Worm (Caenorhabditis elegans): ENCODE measurements around the gene C33B4.5.

C33B4.5 gene

DNA sequence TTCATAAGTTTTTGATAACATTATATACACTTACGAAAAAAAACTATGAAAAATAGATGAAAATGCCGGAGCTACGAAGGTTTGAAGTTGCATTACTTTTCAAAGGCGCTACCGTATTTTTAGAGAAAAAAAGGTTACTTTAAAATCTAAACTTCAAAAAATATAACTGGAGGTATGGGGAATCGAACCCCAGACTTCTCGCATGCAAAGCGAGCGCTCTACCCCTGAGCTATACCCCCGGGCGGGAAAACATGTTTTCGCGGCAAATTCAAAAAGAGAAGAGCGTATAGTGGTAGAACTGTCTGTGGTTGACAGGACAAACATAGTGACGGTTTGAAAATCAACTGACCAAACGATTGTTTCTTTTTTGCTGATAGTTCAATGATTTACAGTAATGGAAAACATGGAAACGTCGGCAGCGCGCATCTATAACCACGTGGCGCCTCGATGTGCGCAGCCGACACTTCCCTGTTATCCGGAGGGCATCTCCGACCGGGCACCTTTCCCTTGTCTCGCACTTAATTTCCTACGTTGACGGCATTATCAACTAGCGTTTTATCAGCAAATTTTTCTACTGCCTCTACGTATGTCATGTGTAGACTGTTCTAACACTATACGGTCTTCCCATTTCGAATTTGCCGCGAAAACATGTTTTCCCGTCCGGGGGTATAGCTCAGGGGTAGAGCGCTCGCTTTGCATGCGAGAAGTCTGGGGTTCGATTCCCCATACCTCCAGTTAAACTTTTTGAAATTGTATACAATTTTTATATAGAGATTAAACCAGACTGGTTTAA is 49.1 kb upstream of the C33B4.5 start (continued):
- TF ChIP-seq ztf-26 (tag; optimal IDR thresholded peaks at IDR 0.05) (peak; percentile 26), bed-1 (GFP tag; IDR thresholded peaks at IDR 0.05) (0 out of 2 replicates have a peak, but pooled peaks have one; percentile 5), dpff-1 (tag; optimal IDR thresholded peaks at IDR 0.05) (no peak), ekl-4 (GFP tag; IDR thresholded peaks at IDR 0.05) (peak; percentile 34; the same call in 1 of the 2 replicates), Y56A3A.18 (GFP tag; IDR thresholded peaks at IDR 0.05) (no peak), rcor-1 (GFP tag; IDR thresholded peaks at IDR 0.05) (peak; percentile 40), F49E8.2 (tag; optimal IDR thresholded peaks at IDR 0.05; ENCODE audit: insufficient read depth) (no peak), tbp1 (GFP tag; optimal IDR thresholded peaks at IDR 0.05) (peak; percentile 85), ztf-28 (GFP tag; IDR thresholded peaks at IDR 0.05) (no peak), T07F8.4 (tag; optimal IDR thresholded peaks at IDR 0.05) (no peak), lin-26 (GFP tag; IDR thresholded peaks at IDR 0.05) (peak; percentile 84), B0261.1 (tag; optimal IDR thresholded peaks at IDR 0.05) (peak; percentile 74), ztf-18 (tag; optimal IDR thresholded peaks at IDR 0.05) (peak; percentile 22), rpc-1 (optimal IDR thresholded peaks at IDR 0.05) (peak; percentile 60), rpc-1 (tag; optimal IDR thresholded peaks at IDR 0.05) (peak; percentile 73), gei-17 (GFP tag; optimal IDR thresholded peaks at IDR 0.05) (no peak), ceh-100 (GFP tag; IDR thresholded peaks at IDR 0.05) (peak; percentile 53; the same call in 1 of the 2 replicates), F57C9.4 (tag; optimal IDR thresholded peaks at IDR 0.05) (no peak), F52B5.7 (tag; optimal IDR thresholded peaks at IDR 0.05) (no peak), nfya-2 (GFP tag; IDR thresholded peaks at IDR 0.05) (no peak), nhr-179 (tag; optimal IDR thresholded peaks at IDR 0.05) (no peak), nhr-27 (tag; optimal IDR thresholded peaks at IDR 0.05) (no peak), ztf-6 (GFP tag; IDR thresholded peaks at IDR 0.05) (no peak), ZK185.1 (tag; optimal IDR thresholded peaks at IDR 0.05; ENCODE audit: poor library complexity, severe bottlenecking) (peak; percentile 57), F37B4.10 (GFP tag; IDR thresholded peaks at IDR 0.05) (no peak), ets-4 (GFP tag; optimal IDR thresholded peaks at IDR 0.05) (no peak), mel-28 (tag; optimal IDR thresholded peaks at IDR 0.05; ENCODE audit: borderline replicate concordance) (no peak), sptf-2 (GFP tag; optimal IDR thresholded peaks at IDR 0.05) (no peak), sdz-38 (tag; optimal IDR thresholded peaks at IDR 0.05) (no peak), lir-1 (GFP tag; conservative IDR thresholded peaks at IDR 0.05) (no peak), egl-18 (GFP tag; IDR thresholded peaks at IDR 0.05) (no peak), zfh-2 (GFP tag; conservative IDR thresholded peaks at IDR 0.05) (peak; percentile 37; the same call in 1 of the 2 replicates), attf-6 (GFP tag; IDR thresholded peaks at IDR 0.05) (no peak), nfya-1 (tag; optimal IDR thresholded peaks at IDR 0.05; ENCODE audit: borderline replicate concordance, insufficient read depth) (no peak), ama-1 (optimal IDR thresholded peaks at IDR 0.05) (no peak), ama-1 (GFP tag; optimal IDR thresholded peaks at IDR 0.05) (peak in 1 of 2 experiments; percentile 48), attf-3 (GFP tag; conservative IDR thresholded peaks at IDR 0.05) (no peak), lin-54 (GFP tag; optimal IDR thresholded peaks at IDR 0.05) (no peak), fkh-3 (tag; optimal IDR thresholded peaks at IDR 0.05) (no peak), F22D6.2 (tag; optimal IDR thresholded peaks at IDR 0.05) (no peak), repo-1 (tag; optimal IDR thresholded peaks at IDR 0.05) (no peak), F55B11.4 (tag; optimal IDR thresholded peaks at IDR 0.05; ENCODE audit: borderline replicate concordance, insufficient read depth) (no peak), ztf-3 (GFP tag; optimal IDR thresholded peaks at IDR 0.05) (no peak), dpl-1 (GFP tag; optimal IDR thresholded peaks at IDR 0.05) (no peak), rec-8 (tag; optimal IDR thresholded peaks at IDR 0.05) (no peak), lsy-27 (tag; optimal IDR thresholded peaks at IDR 0.05; ENCODE audit: borderline replicate concordance, insufficient read depth) (no peak), chd-7 (tag; optimal IDR thresholded peaks at IDR 0.05) (no peak), ceh-58 (GFP tag; IDR thresholded peaks at IDR 0.05) (no peak)

Measured in whole organism, young adult.